Fruit fly (Drosophila melanogaster): Measurements from ENCODE around the gene NijC.

NijC gene

dm6 chr3R:12688116-12688515, 6.8 kb upstream of the NijC start:
- TF ChIP-seq acj6 (GFP tag; optimal IDR thresholded peaks at IDR 0.05) (no peak), CG10669 (GFP tag; optimal IDR thresholded peaks at IDR 0.05) (no peak), Eip78C (GFP tag) (peak; percentile 20), pdm3 (GFP tag; optimal IDR thresholded peaks at IDR 0.05) (no peak), CG31627 (GFP tag; optimal IDR thresholded peaks at IDR 0.05) (no peak), Sox102F (GFP tag; optimal IDR thresholded peaks at IDR 0.05) (no peak)

DNA sequence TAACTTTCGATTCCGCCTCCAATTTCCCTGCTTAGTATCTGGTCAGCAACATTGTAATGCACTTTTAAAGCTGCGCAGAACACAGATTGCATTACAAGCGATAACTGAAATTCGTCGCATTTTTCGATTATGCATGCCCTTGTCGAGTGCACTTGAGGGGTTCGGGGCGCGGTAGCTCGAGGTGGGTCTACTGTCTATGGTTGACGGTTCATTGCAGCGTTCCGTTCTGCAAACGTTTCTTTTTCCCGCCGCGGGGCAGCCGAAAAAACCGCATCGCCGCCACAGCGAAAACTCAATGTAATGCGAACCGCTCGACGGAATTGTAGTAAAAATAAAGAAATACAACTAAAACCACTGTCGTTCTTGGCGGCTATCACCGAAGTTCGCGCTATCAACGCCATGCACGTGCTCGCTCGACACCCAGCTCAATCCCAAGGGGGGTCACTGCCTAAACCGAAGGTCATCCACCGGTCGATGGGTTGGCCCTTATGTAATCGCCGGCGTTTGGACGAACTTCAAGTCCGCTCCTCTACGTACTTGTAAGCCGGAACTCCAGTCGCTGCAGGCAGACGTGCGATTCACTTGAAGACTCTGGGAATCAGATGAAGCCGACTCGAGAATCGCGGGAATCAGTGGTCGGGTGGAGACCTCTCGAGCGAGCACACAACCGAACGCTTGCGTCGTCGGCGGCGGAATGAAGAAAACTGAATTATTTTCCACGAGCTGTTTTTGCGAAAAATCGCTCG, 6.1 kb upstream of the NijC start, which contains the start of gene kar:
TSS of gene kar (minus strand) at position 696 of the 746 bp plus-strand sequence.
- TF ChIP-seq svp (GFP tag) (peak; percentile 94), dsx (GFP tag; optimal IDR thresholded peaks at IDR 0.05; ENCODE audit: poor library complexity, severe bottlenecking) (peak; percentile 77), CG31627 (GFP tag; optimal IDR thresholded peaks at IDR 0.05) (no peak), CG3919 (GFP tag; optimal IDR thresholded peaks at IDR 0.05) (no peak), fkh (GFP tag; optimal IDR thresholded peaks at IDR 0.05) (no peak)

dm6 chr3R:12691422-12692101, 3.4 kb upstream of the NijC start, which contains the start of gene Arp1:
Arp1 (plus strand) TSS chr3R:12691743.
- TF ChIP-seq Sox14 (GFP tag; optimal IDR thresholded peaks at IDR 0.05) = no peak
- no peak for TF ChIP-seq Hr4 (GFP tag; optimal IDR thresholded peaks at IDR 0.05)
- peak; percentile 38 for TF ChIP-seq Eip78C (GFP tag)
- no peak for TF ChIP-seq vri (GFP tag; optimal IDR thresholded peaks at IDR 0.05)

dm6 chr3R:12692497-12692896, 2.4 kb upstream of the NijC start, which contains the start of gene CG31347:
CG31347 (minus strand) TSS chr3R:12692597.
- TF ChIP-seq Ets96B (tag; optimal IDR thresholded peaks at IDR 0.05) (no peak), fkh (GFP tag; optimal IDR thresholded peaks at IDR 0.05) (no peak), Hr39 (GFP tag; optimal IDR thresholded peaks at IDR 0.05) (no peak), CG8119 (GFP tag; IDR thresholded peaks at IDR 0.05) (no peak), cyc (GFP tag; optimal IDR thresholded peaks at IDR 0.05) (no peak), fd85E (GFP tag; optimal IDR thresholded peaks at IDR 0.05) (no peak), salr (GFP tag; optimal IDR thresholded peaks at IDR 0.05) (no peak), Smox (GFP tag; optimal IDR thresholded peaks at IDR 0.05) (no peak), topi (GFP tag; optimal IDR thresholded peaks at IDR 0.05) (no peak)

DNA sequence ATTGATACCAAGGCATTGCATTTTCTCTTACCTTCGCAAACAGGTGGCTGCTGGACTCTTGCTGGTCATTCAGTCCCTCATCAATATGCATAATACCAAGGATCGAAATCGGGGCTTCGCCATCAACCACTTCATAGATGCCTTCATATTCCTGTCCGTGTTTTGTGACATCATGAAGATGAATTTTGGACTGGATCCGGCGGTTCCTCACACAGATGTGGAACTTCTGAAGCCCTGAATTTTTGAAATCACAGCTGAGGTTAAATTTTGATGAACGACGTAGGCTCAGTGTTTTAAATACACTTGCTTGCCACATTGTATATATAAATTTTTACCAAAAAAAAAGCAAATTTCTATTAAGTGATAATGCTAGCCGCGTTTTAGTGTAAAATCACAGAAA, 2.1 kb downstream of the NijC start, which contains the start of gene Past1:
TSS of gene Past1 (plus strand) at position 301 of the 400 bp plus-strand sequence.
- no peak for TF ChIP-seq achi (GFP tag; optimal IDR thresholded peaks at IDR 0.05)
- no peak for TF ChIP-seq CG15336 (GFP tag; IDR thresholded peaks at IDR 0.05)
- TF ChIP-seq svp (GFP tag) = peak; percentile 53
- TF ChIP-seq Ets21C (GFP tag; optimal IDR thresholded peaks at IDR 0.05) = no peak
- no peak for TF ChIP-seq Met (GFP tag; optimal IDR thresholded peaks at IDR 0.05)

DNA sequence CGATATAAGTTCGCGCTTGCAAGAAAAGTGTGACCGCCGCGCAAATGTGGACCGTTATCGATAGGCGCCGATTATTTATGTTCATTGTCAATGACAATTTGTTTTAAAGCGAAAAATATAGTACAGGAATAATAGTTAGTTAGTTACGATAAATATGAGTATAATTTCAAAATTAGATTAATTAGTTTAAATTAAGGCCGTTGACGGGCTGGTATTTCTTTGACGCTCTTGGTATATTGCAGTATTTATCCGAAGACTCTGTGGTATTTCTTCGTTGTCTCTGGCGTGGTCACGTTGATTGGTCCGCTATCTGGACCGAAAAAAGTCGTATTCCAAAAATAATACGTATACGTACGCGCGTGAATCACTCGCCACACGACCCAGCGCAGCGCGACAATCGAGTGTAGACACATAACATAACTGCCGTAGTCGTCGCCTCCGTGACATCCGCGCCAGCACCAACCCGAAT, 2.7 kb downstream of the NijC start:
- TF ChIP-seq Eip78C (GFP tag) (peak; percentile 59), cyc (GFP tag; optimal IDR thresholded peaks at IDR 0.05) (no peak), acj6 (GFP tag; optimal IDR thresholded peaks at IDR 0.05) (no peak), CG1621 (tag; optimal IDR thresholded peaks at IDR 0.05) (peak; percentile 20), fd59A (GFP tag; optimal IDR thresholded peaks at IDR 0.05) (no peak), achi (GFP tag; optimal IDR thresholded peaks at IDR 0.05) (no peak), Ets21C (GFP tag; optimal IDR thresholded peaks at IDR 0.05) (no peak), CG3032 (tag; optimal IDR thresholded peaks at IDR 0.05) (no peak), CG9139 (GFP tag; optimal IDR thresholded peaks at IDR 0.05) (no peak), esn (GFP tag; optimal IDR thresholded peaks at IDR 0.05) (peak; percentile 17), Sox15 (GFP tag; optimal IDR thresholded peaks at IDR 0.05) (no peak), Hr38 (GFP tag; optimal IDR thresholded peaks at IDR 0.05) (no peak), CG34406 (GFP tag; optimal IDR thresholded peaks at IDR 0.05) (no peak), topi (GFP tag; optimal IDR thresholded peaks at IDR 0.05) (no peak), CG11762 (GFP tag; optimal IDR thresholded peaks at IDR 0.05; ENCODE audit: insufficient read depth) (no peak), CG10631 (GFP tag; optimal IDR thresholded peaks at IDR 0.05) (no peak), ss (GFP tag; optimal IDR thresholded peaks at IDR 0.05) (no peak), CG3919 (GFP tag; optimal IDR thresholded peaks at IDR 0.05) (no peak), Sox102F (GFP tag; optimal IDR thresholded peaks at IDR 0.05) (no peak), CG6854 (GFP tag; optimal IDR thresholded peaks at IDR 0.05) (no peak), Met (GFP tag; optimal IDR thresholded peaks at IDR 0.05) (no peak), pdm3 (GFP tag; optimal IDR thresholded peaks at IDR 0.05) (no peak), fkh (GFP tag; optimal IDR thresholded peaks at IDR 0.05) (peak; percentile 88), CG32006 (GFP tag; optimal IDR thresholded peaks at IDR 0.05) (no peak)

Data from whole organism, prepupa.